Fruit fly (Drosophila melanogaster) whole organism, prepupa: ENCODE results near the gene CG10470.

Experiments
- CG11294 ChIP-seq: fragments of 200-800 bp; sonication (Bioruptor generic); IDR thresholded peaks from 2 replicates; pipeline ENCODE4 v1.3.6; 2022; ENCODE audit warnings: missing biosample characterization, missing genetic modification characterization
- CG11762 ChIP-seq: fragments of 200-800 bp; sonication (Bioruptor generic); optimal IDR thresholded peaks from 3 replicates; lab custom pipeline; 2016; ENCODE audit warnings: missing biosample characterization, missing genetic modification characterization; ENCODE audit not compliant: insufficient read depth
- CG3032 ChIP-seq: fragments of 200-800 bp; optimal IDR thresholded peaks from 2 replicates; lab custom pipeline; 2019; ENCODE audit warnings: missing biosample characterization, mild to moderate bottlenecking, missing genetic modification characterization, moderate library complexity
- CG31627 ChIP-seq: fragments of 200-800 bp; sonication (Bioruptor generic); optimal IDR thresholded peaks from 3 replicates; lab custom pipeline; 2016; ENCODE audit warnings: missing biosample characterization, missing genetic modification characterization
- CG32006 ChIP-seq: fragments of 200-800 bp; sonication (Bioruptor generic); optimal IDR thresholded peaks from 3 replicates; lab custom pipeline; 2017; ENCODE audit warnings: missing biosample characterization, mild to moderate bottlenecking, missing genetic modification characterization
- CG34406 ChIP-seq: fragments of 200-800 bp; sonication (Bioruptor generic); optimal IDR thresholded peaks from 3 replicates; lab custom pipeline; 2016; ENCODE audit warnings: missing biosample characterization, missing genetic modification characterization
- CG3919 ChIP-seq: fragments of 200-800 bp; sonication (Bioruptor generic); optimal IDR thresholded peaks from 3 replicates; lab custom pipeline; 2016; ENCODE audit warnings: missing biosample characterization, missing genetic modification characterization
- CG4318 ChIP-seq: fragments of 200-800 bp; sonication (Bioruptor generic); optimal IDR thresholded peaks from 3 replicates; lab custom pipeline; 2017; ENCODE audit warnings: missing biosample characterization, mild to moderate bottlenecking, missing genetic modification characterization
- CG6792 ChIP-seq: fragments of 200-800 bp; sonication (Bioruptor generic); optimal IDR thresholded peaks from 3 replicates; lab custom pipeline; 2016; ENCODE audit warnings: missing biosample characterization, missing genetic modification characterization
- CG6854 ChIP-seq: fragments of 200-800 bp; sonication (Bioruptor generic); optimal IDR thresholded peaks from 2 replicates; lab custom pipeline; 2017; ENCODE audit warnings: missing biosample characterization, mild to moderate bottlenecking, missing genetic modification characterization
- CG7368 ChIP-seq: fragments of 200-800 bp; sonication (Bioruptor generic); optimal IDR thresholded peaks from 3 replicates; lab custom pipeline; 2016; ENCODE audit warnings: missing biosample characterization, missing genetic modification characterization
- CG8119 ChIP-seq: fragments of 200-800 bp; sonication (Bioruptor generic); IDR thresholded peaks from 3 replicates; pipeline ENCODE4 v1.3.6; 2022; ENCODE audit warnings: missing biosample characterization, missing genetic modification characterization
- CG8319 ChIP-seq: fragments of 200-800 bp; sonication (Bioruptor generic); optimal IDR thresholded peaks from 3 replicates; lab custom pipeline; 2016; ENCODE audit warnings: missing biosample characterization, missing genetic modification characterization
- CG9139 ChIP-seq: fragments of 200-800 bp; sonication (Bioruptor generic); optimal IDR thresholded peaks from 3 replicates; lab custom pipeline; 2017; ENCODE audit warnings: missing biosample characterization, mild to moderate bottlenecking, missing genetic modification characterization
- Eip75B ChIP-seq: fragments of 200-800 bp; sonication (Bioruptor generic); optimal IDR thresholded peaks from 3 replicates; lab custom pipeline; 2016; ENCODE audit warnings: missing biosample characterization, missing genetic modification characterization
- Eip93F ChIP-seq: fragments of 200-800 bp; sonication (Bioruptor generic); optimal IDR thresholded peaks from 2 replicates; lab custom pipeline; 2016; ENCODE audit warnings: missing biosample characterization, mild to moderate bottlenecking, missing genetic modification characterization
- Hr38 ChIP-seq: sonication (Bioruptor generic); optimal IDR thresholded peaks from 2 replicates; lab custom pipeline; 2016; ENCODE audit warnings: missing biosample characterization, missing genetic modification characterization
- Hr39 ChIP-seq: fragments of 200-800 bp; sonication (Bioruptor generic); optimal IDR thresholded peaks from 2 replicates; lab custom pipeline; 2016; ENCODE audit warnings: missing biosample characterization, missing genetic modification characterization
- Hr4 ChIP-seq: fragments of 200-800 bp; sonication (Bioruptor generic); optimal IDR thresholded peaks from 3 replicates; lab custom pipeline; 2016; ENCODE audit warnings: missing biosample characterization, missing genetic modification characterization
- Met ChIP-seq: fragments of 200-800 bp; sonication (Bioruptor generic); optimal IDR thresholded peaks from 3 replicates; lab custom pipeline; 2016; ENCODE audit warnings: missing biosample characterization, missing genetic modification characterization
- OdsH ChIP-seq: fragments of 200-800 bp; sonication (Bioruptor generic); optimal IDR thresholded peaks from 3 replicates; lab custom pipeline; 2016; ENCODE audit warnings: missing biosample characterization, missing genetic modification characterization
- Smox ChIP-seq: fragments of 200-800 bp; sonication (Bioruptor generic); optimal IDR thresholded peaks from 3 replicates; lab custom pipeline; 2016; ENCODE audit warnings: missing biosample characterization, missing genetic modification characterization
- Sox15 ChIP-seq: fragments of 200-800 bp; sonication (Bioruptor generic); optimal IDR thresholded peaks from 3 replicates; lab custom pipeline; 2016; ENCODE audit warnings: missing biosample characterization, missing genetic modification characterization
- acj6 ChIP-seq: fragments of 200-800 bp; sonication (Bioruptor generic); optimal IDR thresholded peaks from 3 replicates; lab custom pipeline; 2016; ENCODE audit warnings: missing biosample characterization, missing genetic modification characterization
- cyc ChIP-seq: fragments of 200-800 bp; sonication (Bioruptor generic); optimal IDR thresholded peaks from 3 replicates; lab custom pipeline; 2016; ENCODE audit warnings: missing biosample characterization, missing genetic modification characterization
- eg ChIP-seq: fragments of 200-800 bp; sonication (Bioruptor generic); IDR thresholded peaks from 3 replicates; pipeline ENCODE4 v1.3.6; 2022; ENCODE audit warnings: missing biosample characterization, missing genetic modification characterization
- esn ChIP-seq: fragments of 200-800 bp; sonication (Bioruptor generic); optimal IDR thresholded peaks from 2 replicates; lab custom pipeline; 2016; ENCODE audit warnings: missing biosample characterization, mild to moderate bottlenecking, missing genetic modification characterization, moderate library complexity
- fd59A ChIP-seq: fragments of 200-800 bp; sonication (Bioruptor generic); optimal IDR thresholded peaks from 2 replicates; lab custom pipeline; 2017; ENCODE audit warnings: missing biosample characterization, mild to moderate bottlenecking, missing genetic modification characterization, missing genetic modification reagents
- fd85E ChIP-seq: fragments of 200-800 bp; sonication (Bioruptor generic); optimal IDR thresholded peaks from 3 replicates; lab custom pipeline; 2016; ENCODE audit warnings: missing biosample characterization, missing genetic modification characterization
- fkh ChIP-seq: fragments of 200-800 bp; sonication (Bioruptor generic); optimal IDR thresholded peaks from 3 replicates; lab custom pipeline; 2017; ENCODE audit warnings: missing biosample characterization, mild to moderate bottlenecking, missing genetic modification characterization, moderate library complexity
- lz ChIP-seq: fragments of 200-800 bp; sonication (Bioruptor generic); optimal IDR thresholded peaks from 3 replicates; lab custom pipeline; 2016; ENCODE audit warnings: missing biosample characterization, missing genetic modification characterization
- salr ChIP-seq, 2 experiments: fragments of 200-800 bp; sonication (Bioruptor generic); optimal IDR thresholded peaks; 3 replicates each; lab custom pipeline; 2016 to 2018; ENCODE audit warnings: missing biosample characterization in 2 of 2, missing genetic modification characterization in 2 of 2, mild to moderate bottlenecking in 1 of 2
- spab ChIP-seq: fragments of 200-800 bp; sonication (Bioruptor generic); optimal IDR thresholded peaks from 2 replicates; lab custom pipeline; 2017; ENCODE audit warnings: missing biosample characterization, mild to moderate bottlenecking, missing genetic modification characterization, missing genetic modification reagents
- ss ChIP-seq, 2 experiments: fragments of 200-800 bp; sonication (Bioruptor generic); optimal IDR thresholded peaks; 2 replicates in 1 of 2; 3 replicates in 1 of 2; lab custom pipeline; 2017 to 2018; ENCODE audit warnings: mild to moderate bottlenecking in 2 of 2, missing biosample characterization in 2 of 2, missing genetic modification characterization in 2 of 2, moderate library complexity in 1 of 2
- svp ChIP-seq: fragments of 200-800 bp; sonication (Bioruptor generic); peaks from one replicate; lab custom pipeline; 2016; ENCODE audit warnings: missing biosample characterization, missing genetic modification characterization
- topi ChIP-seq: fragments of 200-800 bp; sonication (Bioruptor generic); optimal IDR thresholded peaks from 3 replicates; lab custom pipeline; 2016; ENCODE audit warnings: missing biosample characterization, missing genetic modification characterization
- vri ChIP-seq: fragments of 200-800 bp; sonication (Bioruptor generic); optimal IDR thresholded peaks from 3 replicates; lab custom pipeline; 2016; ENCODE audit warnings: missing biosample characterization, mild to moderate bottlenecking, missing genetic modification characterization

The CG10470 gene

DNA sequence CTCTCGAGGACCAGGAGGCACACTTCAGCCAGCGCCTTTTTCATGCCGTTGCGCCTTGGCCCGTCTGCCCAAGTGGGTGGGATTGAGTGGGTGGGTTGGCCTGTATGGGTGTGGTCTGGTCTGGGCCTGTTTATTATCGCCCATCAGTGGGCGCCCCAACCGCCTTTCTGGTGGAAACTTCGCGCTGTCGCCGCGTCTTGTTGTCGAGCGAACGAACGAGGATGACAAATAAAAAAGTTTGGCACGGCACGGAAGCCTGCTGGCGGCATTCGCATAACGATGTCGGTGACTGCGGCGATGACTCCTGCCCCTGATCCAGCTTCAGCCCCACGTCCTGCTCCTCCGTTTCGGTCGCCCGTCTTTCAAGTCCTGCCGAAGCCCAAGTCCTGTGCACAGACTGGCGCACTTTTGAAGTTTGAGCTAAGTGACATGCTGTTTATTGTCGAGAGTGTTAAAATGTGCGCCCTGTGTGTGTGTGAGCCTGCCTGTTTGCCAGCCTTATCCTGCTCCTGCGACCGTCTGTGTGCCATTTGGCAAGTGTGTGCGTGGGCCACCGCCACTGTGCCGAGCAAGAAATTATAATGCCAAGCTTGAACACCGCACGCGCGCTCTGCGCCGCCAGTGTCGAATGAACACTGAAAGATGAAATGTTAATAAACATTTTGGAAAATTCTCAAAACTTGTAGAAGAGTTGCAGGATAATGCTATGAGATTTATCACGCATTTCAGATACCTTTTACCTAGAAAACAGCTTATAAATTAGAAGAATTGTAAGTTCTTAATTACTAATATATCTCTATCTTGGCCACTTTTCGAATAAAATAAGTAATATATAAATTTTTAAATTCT is 34.6 kb upstream of the CG10470 start (continued):
- TF ChIP-seq CG4318 (GFP tag; lab: Kevin White, UChicago), result peak; percentile 15
- TF ChIP-seq CG11294 (GFP tag; lab: Robert Waterston, UW), result no peak
- no peak for TF ChIP-seq CG7368 (GFP tag; lab: Kevin White, UChicago)
- no peak for TF ChIP-seq Hr38
- TF ChIP-seq vri, result no peak
- TF ChIP-seq CG8119 (GFP tag; lab: Robert Waterston, UW), result peak; percentile 40; the same call in 1 of the 3 replicates
- TF ChIP-seq cyc, result peak; percentile 11
- TF ChIP-seq spab, result peak; percentile 48
- TF ChIP-seq ss (GFP tag; optimal IDR thresholded peaks at IDR 0.05; lab: Kevin White, UChicago), result peak; percentile 55 to 66
- peak; percentile 34 for TF ChIP-seq topi (GFP tag; lab: Kevin White, UChicago)

DNA sequence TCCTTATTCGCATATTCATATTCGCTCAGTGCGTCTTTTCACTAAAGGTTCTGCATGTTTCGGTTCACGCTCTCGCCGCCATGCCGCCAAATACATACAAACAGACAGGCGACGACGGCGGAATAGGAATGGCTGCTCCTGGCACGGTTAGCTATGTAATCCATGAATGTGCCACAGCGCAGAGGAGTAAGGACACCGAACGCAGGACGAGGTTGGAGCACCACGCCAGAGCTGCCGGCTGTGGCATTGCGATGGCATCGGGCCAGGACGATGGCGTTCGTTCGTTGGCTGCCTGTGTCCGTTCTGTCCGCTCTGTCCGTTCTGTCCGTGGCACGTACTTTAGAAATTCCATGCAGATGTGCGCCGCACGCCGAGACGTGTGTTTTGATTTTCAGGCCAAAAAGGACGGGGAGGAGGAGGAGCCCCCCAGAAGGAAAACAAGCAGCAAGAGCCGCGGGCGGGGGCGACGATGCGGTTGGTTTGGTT is 34.0 kb upstream of the CG10470 start:
- TF ChIP-seq CG6792 (no peak), CG9139 (GFP tag; lab: Kevin White, UChicago) (no peak), CG7368 (GFP tag; lab: Kevin White, UChicago) (no peak)

DNA sequence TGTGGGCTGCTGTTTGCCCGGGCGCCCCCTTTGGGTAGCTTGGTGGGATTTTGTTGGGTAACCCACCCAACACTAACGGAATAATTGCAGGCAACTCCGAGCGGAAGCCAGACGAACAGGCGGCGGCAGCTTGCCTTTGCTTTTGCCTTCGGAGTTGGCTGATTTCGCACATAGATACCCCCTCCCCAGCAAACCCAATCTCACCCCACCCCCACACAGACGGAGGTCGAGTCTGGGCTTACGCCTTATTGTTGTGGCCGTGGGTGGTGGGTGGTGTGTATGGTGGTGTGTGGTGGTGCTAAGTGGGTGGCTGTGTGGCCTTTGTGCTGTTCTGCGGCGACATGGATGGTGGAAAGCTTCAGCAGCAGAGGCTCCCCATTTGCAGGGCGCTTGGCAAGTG is 33.2 kb upstream of the CG10470 start:
- TF ChIP-seq CG7368 (GFP tag; lab: Kevin White, UChicago) (peak; percentile 45), CG6854 (GFP tag; lab: Kevin White, UChicago) (no peak)

DNA sequence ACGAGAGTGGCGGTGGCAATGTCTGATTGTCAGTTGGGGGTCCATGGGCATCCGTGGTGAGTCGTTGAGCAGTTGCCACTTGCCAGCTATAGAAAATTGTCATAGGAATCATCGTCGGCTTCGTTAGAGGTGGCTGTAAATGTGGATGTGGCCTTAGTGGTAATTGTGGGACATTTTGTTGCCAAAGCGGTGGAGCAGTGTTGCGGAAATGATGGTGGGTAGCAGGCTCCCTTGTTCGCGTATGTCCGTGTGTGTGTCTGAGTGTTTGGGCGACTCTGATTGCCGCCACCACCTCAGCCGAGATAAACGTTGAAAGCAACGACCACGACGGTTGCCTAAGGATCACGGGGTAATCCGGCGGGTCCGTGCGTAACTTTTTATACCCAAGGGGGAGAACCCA is 31.8 kb upstream of the CG10470 start:
- no peak for TF ChIP-seq CG32006 (GFP tag; lab: Kevin White, UChicago)

DNA sequence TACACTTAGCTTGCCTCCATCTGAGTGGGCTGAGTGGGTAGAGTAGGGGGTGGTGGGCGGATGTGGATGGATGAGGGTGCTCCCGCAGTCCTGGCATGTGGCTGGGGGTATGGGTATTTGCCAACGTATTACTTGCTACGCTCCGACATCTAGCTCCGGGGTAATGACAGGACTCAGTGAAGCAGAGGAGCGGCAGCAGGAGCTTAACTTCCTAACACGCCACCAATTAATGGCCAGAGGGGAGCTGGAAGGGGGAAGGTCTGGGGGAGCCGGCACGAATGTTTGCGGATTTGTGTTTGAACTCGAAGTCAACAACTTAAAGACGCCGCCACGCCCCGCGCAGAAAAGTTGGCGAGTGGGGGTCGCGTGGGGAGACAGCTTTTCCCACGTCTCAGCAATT is 30.6 kb upstream of the CG10470 start:
- peak; percentile 13 for TF ChIP-seq svp (GFP tag; lab: Kevin White, UChicago)
- no peak for TF ChIP-seq CG6792
- TF ChIP-seq CG8319 (GFP tag; lab: Kevin White, UChicago), result no peak
- no peak for TF ChIP-seq eg (GFP tag; lab: Robert Waterston, UW)
- no peak for TF ChIP-seq Hr4 (GFP tag; lab: Kevin White, UChicago)
- TF ChIP-seq CG31627 (GFP tag; lab: Kevin White, UChicago), result no peak
- TF ChIP-seq ss (GFP tag; optimal IDR thresholded peaks at IDR 0.05; lab: Kevin White, UChicago), result no peak
- TF ChIP-seq, all 60 proteins: peak for 1

DNA sequence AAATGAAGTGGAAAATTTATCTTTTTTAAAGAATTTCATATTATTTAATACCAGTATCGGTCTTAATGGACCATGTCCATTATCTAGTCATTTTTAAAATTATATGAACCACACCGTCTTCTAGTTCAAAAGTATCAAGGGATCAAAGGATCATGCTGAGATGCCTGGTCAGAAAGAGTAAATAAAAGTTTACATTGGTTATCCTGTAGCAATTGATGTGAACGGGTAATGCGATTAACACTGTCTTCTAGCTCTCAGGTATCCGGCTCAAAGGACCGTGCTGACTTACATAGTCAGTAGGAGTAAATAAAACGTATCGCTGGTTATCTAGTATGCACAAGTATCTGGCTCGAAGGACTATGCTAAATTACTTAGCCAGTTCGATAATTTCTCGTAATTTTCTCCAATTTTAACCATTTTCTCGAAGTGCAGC is 29.7 kb upstream of the CG10470 start:
- TF ChIP-seq CG11762 (GFP tag; lab: Kevin White, UChicago) (no peak), svp (GFP tag; lab: Kevin White, UChicago) (peak; percentile 62), esn (GFP tag; lab: Kevin White, UChicago) (peak; percentile 21), CG8119 (GFP tag; lab: Robert Waterston, UW) (no peak), CG8319 (GFP tag; lab: Kevin White, UChicago) (no peak), CG32006 (GFP tag; lab: Kevin White, UChicago) (peak; percentile 45), spab (no peak), CG34406 (GFP tag; lab: Kevin White, UChicago) (no peak), Eip93F (no peak), Smox (GFP tag; lab: Kevin White, UChicago) (peak; percentile 26), CG6792 (no peak), OdsH (GFP tag; lab: Kevin White, UChicago) (peak; percentile 8), CG6854 (GFP tag; lab: Kevin White, UChicago) (no peak), Sox15 (GFP tag; lab: Kevin White, UChicago) (no peak), Hr39 (GFP tag; lab: Kevin White, UChicago) (peak; percentile 6), CG3032 (tag; lab: Kevin White, UChicago) (peak; percentile 5), Eip75B (no peak), fkh (no peak), CG3919 (no peak), CG4318 (GFP tag; lab: Kevin White, UChicago) (no peak), fd59A (GFP tag; lab: Kevin White, UChicago) (no peak), Hr38 (no peak), Hr4 (GFP tag; lab: Kevin White, UChicago) (peak; percentile 20), lz (GFP tag; lab: Kevin White, UChicago) (peak; percentile 29), fd85E (GFP tag; lab: Kevin White, UChicago) (no peak), vri (no peak), salr (GFP tag; optimal IDR thresholded peaks at IDR 0.05; lab: Kevin White, UChicago) (peak in 1 of 2 experiments; percentile 1), cyc (no peak), Met (GFP tag; lab: Kevin White, UChicago) (peak; percentile 25), topi (GFP tag; lab: Kevin White, UChicago) (no peak), acj6 (GFP tag; lab: Kevin White, UChicago) (no peak)
